Worm (Caenorhabditis elegans): ENCODE results near the gene T05B4.12.

T05B4.12 gene

ce11 chrV:4094740-4095139, 31.1 kb downstream of the T05B4.12 start, which contains the start of gene nhr-181:
TSS of gene nhr-181 (plus strand) at chrV:4095040.
- TF ChIP-seq dao-5 (tag; optimal IDR thresholded peaks at IDR 0.05) (no peak), W03F9.2 (tag; optimal IDR thresholded peaks at IDR 0.05) (no peak), him-1 (tag; optimal IDR thresholded peaks at IDR 0.05) (no peak)

- no peak for TF ChIP-seq W03F9.2 (tag; optimal IDR thresholded peaks at IDR 0.05)
- TF ChIP-seq dao-5 (tag; optimal IDR thresholded peaks at IDR 0.05) = no peak
- no peak for TF ChIP-seq him-1 (tag; optimal IDR thresholded peaks at IDR 0.05)
Measured at ce11 chrV:4082952-4083351, 42.9 kb downstream of the T05B4.12 start, which contains the start of gene F38H12.5. TSS of gene F38H12.5 (minus strand) at chrV:4083052.

- TF ChIP-seq him-1 (tag; optimal IDR thresholded peaks at IDR 0.05) = no peak
- TF ChIP-seq W03F9.2 (tag; optimal IDR thresholded peaks at IDR 0.05) = no peak
- no peak for TF ChIP-seq dao-5 (tag; optimal IDR thresholded peaks at IDR 0.05)
Measured at ce11 chrV:4081283-4081682, 44.6 kb downstream of the T05B4.12 start, which contains the start of gene srh-211. TSS of gene srh-211 (minus strand) at chrV:4081383.

- no peak for TF ChIP-seq dao-5 (tag; optimal IDR thresholded peaks at IDR 0.05)
- no peak for TF ChIP-seq him-1 (tag; optimal IDR thresholded peaks at IDR 0.05)
- no peak for TF ChIP-seq W03F9.2 (tag; optimal IDR thresholded peaks at IDR 0.05)
Measured at ce11 chrV:4080546-4080945, 45.3 kb downstream of the T05B4.12 start.

- TF ChIP-seq him-1 (tag; optimal IDR thresholded peaks at IDR 0.05) (no peak), W03F9.2 (tag; optimal IDR thresholded peaks at IDR 0.05) (no peak)
Measured at ce11 chrV:4073455-4073854, 52.4 kb downstream of the T05B4.12 start, which contains the start of gene otpl-2. TSS of gene otpl-2 (plus strand) at chrV:4073755.

Measured in whole organism, L4/young adult.